Fruit fly (Drosophila melanogaster) whole organism, embryonic: ENCODE results near the gene Efhc1.1.

Experiments
- Adf1 ChIP-seq: fragments of 200-800 bp; sonication (Bioruptor generic); IDR thresholded peaks from 2 replicates; pipeline ENCODE4 v1.3.6; 2022; ENCODE audit warnings: missing biosample characterization, missing genetic modification characterization
- Antp ChIP-seq: fragments of 200-800 bp; sonication (Bioruptor generic); optimal IDR thresholded peaks from 3 replicates; lab custom pipeline; 2016; ENCODE audit warnings: missing biosample characterization, missing genetic modification characterization
- BEAF-32 ChIP-seq: fragments of 200-800 bp; sonication (Bioruptor generic); optimal IDR thresholded peaks from 3 replicates; lab custom pipeline; 2017; ENCODE audit warnings: missing biosample characterization, missing genetic modification characterization, mild to moderate bottlenecking, moderate library complexity, missing genetic modification reagents
- CG11247 ChIP-seq: fragments of 200-800 bp; sonication (Bioruptor generic); IDR thresholded peaks from 2 replicates; pipeline ENCODE4 v1.3.6; 2022; ENCODE audit warnings: missing biosample characterization, missing genetic modification characterization
- CG11456 ChIP-seq: fragments of 200-800 bp; sonication (Bioruptor generic); IDR thresholded peaks from 3 replicates; pipeline ENCODE4 v1.3.6; 2022; ENCODE audit warnings: missing biosample characterization, missing genetic modification characterization
- CG11504 ChIP-seq: fragments of 200-800 bp; sonication (Bioruptor generic); optimal IDR thresholded peaks from 3 replicates; lab custom pipeline; 2019; ENCODE audit warnings: missing biosample characterization, mild to moderate bottlenecking, missing genetic modification characterization, moderate library complexity
- CG12769 ChIP-seq: fragments of 200-800 bp; sonication (Bioruptor generic); optimal IDR thresholded peaks from 2 replicates; lab custom pipeline; 2019; ENCODE audit warnings: missing biosample characterization, mild to moderate bottlenecking, missing genetic modification characterization, moderate library complexity
- CG15011 ChIP-seq: fragments of 200-800 bp; sonication (Bioruptor generic); optimal IDR thresholded peaks from 3 replicates; lab custom pipeline; 2018; ENCODE audit warnings: missing biosample characterization, mild to moderate bottlenecking, missing genetic modification characterization
- CG15073 ChIP-seq: fragments of 200-800 bp; sonication (Bioruptor generic); optimal IDR thresholded peaks from 2 replicates; lab custom pipeline; 2016; ENCODE audit warnings: missing biosample characterization, missing genetic modification characterization
- CG15479 ChIP-seq: fragments of 200-800 bp; sonication (Bioruptor generic); optimal IDR thresholded peaks from 3 replicates; lab custom pipeline; 2019; ENCODE audit warnings: missing biosample characterization, mild to moderate bottlenecking, missing genetic modification characterization, moderate library complexity
- CG1602 ChIP-seq: fragments of 200-800 bp; sonication (Bioruptor generic); optimal IDR thresholded peaks from 3 replicates; lab custom pipeline; 2016; ENCODE audit warnings: missing biosample characterization, missing genetic modification characterization
- CG17361 ChIP-seq: fragments of 200-800 bp; sonication (Bioruptor generic); IDR thresholded peaks from 3 replicates; pipeline ENCODE4 v1.3.6; 2022; ENCODE audit warnings: missing biosample characterization, missing genetic modification characterization
- CG17385 ChIP-seq: fragments of 200-800 bp; sonication (Bioruptor generic); optimal IDR thresholded peaks from 3 replicates; lab custom pipeline; 2018; ENCODE audit warnings: missing biosample characterization, mild to moderate bottlenecking, missing genetic modification characterization
- CG1792 ChIP-seq: fragments of 200-800 bp; sonication (Bioruptor generic); optimal IDR thresholded peaks from 2 replicates; lab custom pipeline; 2016; ENCODE audit warnings: missing biosample characterization, missing genetic modification characterization
- CG3163 ChIP-seq: fragments of 200-800 bp; sonication (Bioruptor generic); optimal IDR thresholded peaks from 3 replicates; lab custom pipeline; 2016; ENCODE audit warnings: missing biosample characterization, missing genetic modification characterization
- CG32532 ChIP-seq: fragments of 200-800 bp; sonication (Bioruptor generic); IDR thresholded peaks from 2 replicates; pipeline ENCODE4 v1.3.6; 2022; ENCODE audit warnings: missing biosample characterization, missing genetic modification characterization
- CG34224 ChIP-seq: fragments of 200-800 bp; sonication (Bioruptor generic); IDR thresholded peaks from 3 replicates; pipeline ENCODE4 v1.3.6; 2022; ENCODE audit warnings: missing biosample characterization, missing genetic modification characterization; ENCODE audit not compliant: partially characterized antibody
- CG34422 ChIP-seq: fragments of 200-800 bp; sonication (Bioruptor generic); IDR thresholded peaks from 3 replicates; pipeline ENCODE4 v1.3.6; 2022; ENCODE audit warnings: missing biosample characterization, missing genetic modification characterization
- CG3726 ChIP-seq: fragments of 200-800 bp; sonication (Bioruptor generic); IDR thresholded peaks from 3 replicates; pipeline ENCODE4, ENCODE4 v1.3.6; 2022; ENCODE audit warnings: missing biosample characterization, missing genetic modification characterization
- CG3995 ChIP-seq: fragments of 200-800 bp; sonication (Bioruptor generic); optimal IDR thresholded peaks from 3 replicates; lab custom pipeline; 2016; ENCODE audit warnings: missing biosample characterization, missing genetic modification characterization
- CG4424 ChIP-seq: fragments of 200-800 bp; sonication (Bioruptor generic); optimal IDR thresholded peaks from 3 replicates; lab custom pipeline; 2016; ENCODE audit warnings: missing biosample characterization, missing genetic modification characterization
- CG4730 ChIP-seq: fragments of 200-800 bp; sonication (Bioruptor generic); IDR thresholded peaks from 2 replicates; pipeline ENCODE4 v1.3.6; 2022; ENCODE audit warnings: missing biosample characterization, missing genetic modification characterization
- CG7372 ChIP-seq: fragments of 200-800 bp; sonication (Bioruptor generic); IDR thresholded peaks from 2 replicates; pipeline ENCODE4 v1.3.6; 2022; ENCODE audit warnings: missing biosample characterization, missing genetic modification characterization
- CG8290 ChIP-seq, 3 experiments: fragments of 200-800 bp; sonication (Bioruptor generic); optimal IDR thresholded peaks; 2 replicates each; lab custom pipeline; 2016 to 2019; ENCODE audit warnings: missing biosample characterization in 3 of 3, missing genetic modification characterization in 3 of 3, mild to moderate bottlenecking in 2 of 3, moderate library complexity in 1 of 3
- CG8388 ChIP-seq: fragments of 200-800 bp; sonication (Bioruptor generic); optimal IDR thresholded peaks from 2 replicates; lab custom pipeline; 2019; ENCODE audit warnings: missing biosample characterization, mild to moderate bottlenecking, missing genetic modification characterization, moderate library complexity
- CG9727 ChIP-seq: fragments of 200-800 bp; sonication (Bioruptor generic); optimal IDR thresholded peaks from 3 replicates; lab custom pipeline; 2017; ENCODE audit warnings: missing biosample characterization, mild to moderate bottlenecking, missing genetic modification characterization
- Chrac-16 ChIP-seq: fragments of 200-800 bp; sonication (Bioruptor generic); optimal IDR thresholded peaks from 3 replicates; lab custom pipeline; 2016; ENCODE audit warnings: missing biosample characterization, missing genetic modification characterization
- D19B ChIP-seq: fragments of 200-800 bp; sonication (Bioruptor generic); optimal IDR thresholded peaks from 2 replicates; lab custom pipeline; 2017; ENCODE audit warnings: missing biosample characterization, mild to moderate bottlenecking, missing genetic modification characterization
- Drgx ChIP-seq: fragments of 200-800 bp; sonication (Bioruptor generic); IDR thresholded peaks from 2 replicates; pipeline ENCODE4 v1.3.6; 2022; ENCODE audit warnings: missing biosample characterization, missing genetic modification characterization
- E2f1 ChIP-seq: fragments of 200-800 bp; sonication (Bioruptor generic); IDR thresholded peaks from 2 replicates; pipeline ENCODE4 v1.3.6; 2022; ENCODE audit warnings: missing biosample characterization, missing genetic modification characterization
- Elba2 ChIP-seq: fragments of 200-800 bp; sonication (Bioruptor generic); optimal IDR thresholded peaks from 3 replicates; lab custom pipeline; 2016; ENCODE audit warnings: missing biosample characterization, missing genetic modification characterization
- Gug ChIP-seq: fragments of 200-800 bp; sonication (Bioruptor generic); IDR thresholded peaks from 4 replicates; pipeline ENCODE4 v1.3.6; 2022; ENCODE audit warnings: missing biosample characterization, missing genetic modification characterization
- Lpt ChIP-seq: fragments of >200 bp; optimal IDR thresholded peaks from 2 replicates; lab custom pipeline; 2018; ENCODE audit warnings: missing biosample characterization, missing genetic modification characterization
- Nf-YB ChIP-seq: fragments of 200-800 bp; sonication (Bioruptor generic); optimal IDR thresholded peaks from 3 replicates; lab custom pipeline; 2019; ENCODE audit warnings: missing biosample characterization, mild to moderate bottlenecking, missing genetic modification characterization, moderate library complexity
- Sry-δ ChIP-seq: fragments of 200-800 bp; sonication (Bioruptor generic); optimal IDR thresholded peaks from 2 replicates; lab custom pipeline; 2016; ENCODE audit warnings: missing biosample characterization, missing genetic modification characterization
- TFAM ChIP-seq: fragments of 200-800 bp; sonication (Bioruptor generic); optimal IDR thresholded peaks from 2 replicates; lab custom pipeline; 2017; ENCODE audit warnings: missing biosample characterization, missing genetic modification characterization, inconsistent platforms
- Tbp ChIP-seq: fragments of >200 bp; optimal IDR thresholded peaks from 2 replicates; lab custom pipeline; 2018; ENCODE audit warnings: missing biosample characterization, missing genetic modification characterization
- YL-1 ChIP-seq: fragments of 200-800 bp; sonication (Bioruptor generic); optimal IDR thresholded peaks from 3 replicates; lab custom pipeline; 2017; ENCODE audit warnings: missing biosample characterization, mild to moderate bottlenecking, missing genetic modification characterization
- aop ChIP-seq: fragments of 200-800 bp; sonication (Bioruptor generic); IDR thresholded peaks from 2 replicates; pipeline ENCODE4 v1.3.6; 2022; ENCODE audit warnings: missing biosample characterization, missing genetic modification characterization
- bcd ChIP-seq: fragments of 200-800 bp; sonication (Bioruptor generic); optimal IDR thresholded peaks from 2 replicates; lab custom pipeline; 2017; ENCODE audit warnings: missing biosample characterization, mild to moderate bottlenecking, missing genetic modification characterization
- cad ChIP-seq: fragments of >200 bp; optimal IDR thresholded peaks from 2 replicates; lab custom pipeline; 2017; ENCODE audit warnings: missing biosample characterization, missing genetic modification characterization
- dysf ChIP-seq: fragments of 200-800 bp; sonication (Bioruptor generic); IDR thresholded peaks from 3 replicates; pipeline ENCODE4 v1.3.6; 2022; ENCODE audit warnings: missing biosample characterization, missing genetic modification characterization
- emc ChIP-seq: fragments of 200-800 bp; sonication (Bioruptor generic); optimal IDR thresholded peaks from 2 replicates; lab custom pipeline; 2016; ENCODE audit warnings: missing biosample characterization, missing genetic modification characterization
- gem ChIP-seq: fragments of 200-800 bp; sonication (Bioruptor generic); optimal IDR thresholded peaks from 2 replicates; lab custom pipeline; 2019; ENCODE audit warnings: missing biosample characterization, mild to moderate bottlenecking, missing genetic modification characterization, moderate library complexity
- gsb-n ChIP-seq: fragments of 200-800 bp; sonication (Bioruptor generic); optimal IDR thresholded peaks from 3 replicates; lab custom pipeline; 2018; ENCODE audit warnings: missing biosample characterization, mild to moderate bottlenecking, missing genetic modification characterization
- inv ChIP-seq: fragments of 200-800 bp; sonication (Bioruptor generic); IDR thresholded peaks from 2 replicates; pipeline ENCODE4 v1.3.6; 2022; ENCODE audit warnings: missing biosample characterization, missing genetic modification characterization; ENCODE audit not compliant: partially characterized antibody
- mirr ChIP-seq: fragments of 200-800 bp; sonication (Bioruptor generic); optimal IDR thresholded peaks from 3 replicates; lab custom pipeline; 2018; ENCODE audit warnings: missing biosample characterization, mild to moderate bottlenecking, missing genetic modification characterization
- otp ChIP-seq: fragments of 200-800 bp; sonication (Bioruptor generic); IDR thresholded peaks from 3 replicates; pipeline ENCODE4, ENCODE4 v1.3.6; 2022; ENCODE audit warnings: missing biosample characterization, missing genetic modification characterization
- shn ChIP-seq: fragments of 200-800 bp; sonication (Bioruptor generic); optimal IDR thresholded peaks from 3 replicates; lab custom pipeline; 2016; ENCODE audit warnings: missing biosample characterization, missing genetic modification characterization
- slbo ChIP-seq: fragments of 200-800 bp; sonication (Bioruptor generic); IDR thresholded peaks from 2 replicates; pipeline ENCODE4 v1.3.6; 2022; ENCODE audit warnings: missing biosample characterization, missing genetic modification characterization
- sob ChIP-seq: fragments of 200-800 bp; sonication (Bioruptor generic); IDR thresholded peaks from 2 replicates; pipeline ENCODE4 v1.3.6; 2022; ENCODE audit warnings: missing biosample characterization, missing genetic modification characterization
- tio ChIP-seq: fragments of 200-800 bp; sonication (Bioruptor generic); optimal IDR thresholded peaks from 2 replicates; lab custom pipeline; 2017; ENCODE audit warnings: missing biosample characterization, missing genetic modification characterization, inconsistent platforms
- twi ChIP-seq: fragments of 200-800 bp; optimal IDR thresholded peaks from 2 replicates; lab custom pipeline; 2019; ENCODE audit warnings: missing biosample characterization, mild to moderate bottlenecking, missing genetic modification characterization, moderate library complexity

Gene Efhc1.1

DNA sequence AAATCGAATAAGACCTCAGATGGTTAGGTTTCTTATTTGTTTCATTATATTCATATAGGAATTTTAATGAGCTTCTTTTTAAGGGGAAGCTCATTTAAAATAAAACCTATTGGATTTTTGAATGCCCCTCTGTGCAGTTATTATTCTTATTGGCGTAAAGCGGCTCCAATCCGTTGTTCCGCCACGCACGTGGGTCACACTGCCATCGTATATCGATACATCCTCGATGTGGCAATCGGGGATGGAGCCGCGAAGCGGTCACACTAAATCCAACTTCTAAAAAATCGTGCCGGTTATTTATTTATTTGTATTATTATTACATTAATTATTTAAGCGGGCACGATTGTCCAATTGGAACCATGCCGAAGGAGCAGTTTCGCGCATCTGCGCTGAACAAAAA, 20.8 kb downstream of the Efhc1.1 start, which contains the start of gene Polr3A (continued):
- TF ChIP-seq D19B (GFP tag; lab: Kevin White, UChicago) (no peak), CG1792 (no peak), TFAM (GFP tag; lab: Kevin White, UChicago) (no peak), CG12769 (tag; lab: Kevin White, UChicago) (no peak), Adf1 (GFP tag; lab: Robert Waterston, UW) (no peak), CG3163 (GFP tag; lab: Kevin White, UChicago) (no peak), aop (GFP tag; lab: Robert Waterston, UW) (no peak), E2f1 (GFP tag; lab: Robert Waterston, UW) (no peak), gsb-n (tag; lab: Kevin White, UChicago) (no peak), inv (GFP tag; lab: Robert Waterston, UW) (peak; percentile 31; the same call in 1 of the 2 replicates), gem (tag; lab: Kevin White, UChicago) (no peak), CG1602 (GFP tag; lab: Kevin White, UChicago) (no peak), bcd (GFP tag; lab: Kevin White, UChicago) (no peak), Chrac-16 (no peak), CG17385 (no peak), emc (GFP tag; lab: Kevin White, UChicago) (no peak), CG11456 (GFP tag; lab: Robert Waterston, UW) (no peak), CG9727 (GFP tag; lab: Kevin White, UChicago) (no peak), mirr (GFP tag; lab: Kevin White, UChicago) (no peak), Antp (GFP tag; lab: Kevin White, UChicago) (no peak), Tbp (no peak), otp (GFP tag; lab: Robert Waterston, UW) (no peak), slbo (GFP tag; lab: Robert Waterston, UW) (no peak), CG4424 (GFP tag; lab: Kevin White, UChicago) (no peak), CG15073 (no peak), Drgx (GFP tag; lab: Robert Waterston, UW) (no peak), CG4730 (GFP tag; lab: Robert Waterston, UW) (no peak), tio (GFP tag; lab: Kevin White, UChicago) (no peak), Gug (no peak), CG15479 (GFP tag; lab: Kevin White, UChicago) (no peak), sob (GFP tag; lab: Robert Waterston, UW) (no peak), BEAF-32 (peak; percentile 66), CG8388 (GFP tag; lab: Kevin White, UChicago) (no peak), shn (GFP tag; lab: Kevin White, UChicago) (no peak), CG17361 (GFP tag; lab: Robert Waterston, UW) (no peak), CG32532 (GFP tag; lab: Robert Waterston, UW) (no peak), Nf-YB (GFP tag; lab: Kevin White, UChicago) (no peak), CG3726 (GFP tag; lab: Robert Waterston, UW) (no peak), Lpt (no peak), CG15011 (GFP tag; lab: Kevin White, UChicago) (no peak), CG8290 (GFP tag; optimal IDR thresholded peaks at IDR 0.05; lab: Kevin White, UChicago) (no peak), CG8290 (tag; optimal IDR thresholded peaks at IDR 0.05; lab: Kevin White, UChicago) (no peak), YL-1 (GFP tag; lab: Kevin White, UChicago) (peak; percentile 5), Sry-δ (GFP tag; lab: Kevin White, UChicago) (peak; percentile 24), CG11247 (GFP tag; lab: Robert Waterston, UW) (no peak), CG34422 (GFP tag; lab: Robert Waterston, UW) (peak; percentile 36; the same call in 1 of the 3 replicates), Elba2 (GFP tag; lab: Kevin White, UChicago) (peak; percentile 96), CG7372 (GFP tag; lab: Robert Waterston, UW) (no peak), dysf (GFP tag; lab: Robert Waterston, UW) (no peak), CG3995 (GFP tag; lab: Kevin White, UChicago) (peak; percentile 4), cad (GFP tag; lab: Kevin White, UChicago) (no peak), CG11504 (tag; lab: Kevin White, UChicago) (no peak), twi (tag; lab: Kevin White, UChicago) (no peak), CG34224 (GFP tag; lab: Robert Waterston, UW) (no peak; the same call in 2 of the 3 replicates)
